Worm (Caenorhabditis elegans) whole organism, midembryonic: ENCODE results near the gene fbxb-107.

Experiments
- T22C8.4 ChIP-seq: fragments of 200-800 bp; sonication (Bioruptor generic); IDR thresholded peaks from 2 replicates; pipeline ENCODE4 v1.3.6; 2022; ENCODE audit warnings: missing genetic modification characterization, missing compliant biosample characterization
- cog-1 ChIP-seq: sonication (generic microtip); optimal IDR thresholded peaks from 2 replicates; lab custom pipeline; 2016; ENCODE audit warnings: missing genetic modification characterization, missing compliant biosample characterization
- flt-1 ChIP-seq: fragments of 200-800 bp; sonication (Bioruptor generic); IDR thresholded peaks from 2 replicates; pipeline ENCODE4 v1.3.6; 2022; ENCODE audit warnings: missing genetic modification characterization, missing compliant biosample characterization
- klf-2 ChIP-seq: fragments of 200-800 bp; sonication (Bioruptor generic); conservative IDR thresholded peaks from 2 replicates; pipeline ENCODE4 v1.3.6; 2022; ENCODE audit warnings: missing genetic modification reagents, missing genetic modification characterization, missing compliant biosample characterization
- med-1 ChIP-seq: sonication (generic microtip); optimal IDR thresholded peaks from 2 replicates; lab custom pipeline; 2017; ENCODE audit warnings: missing genetic modification characterization, mild to moderate bottlenecking, missing compliant biosample characterization, antibody characterized with exemption, missing genetic modification reagents; ENCODE audit not compliant: insufficient read depth
- tab-1 ChIP-seq: fragments of 200-800 bp; sonication (Bioruptor generic); IDR thresholded peaks from 2 replicates; pipeline ENCODE4 v1.3.6; 2022; ENCODE audit warnings: missing genetic modification characterization, missing compliant biosample characterization

ce11 chrII:2804949-2805348 is 46.4 kb downstream of the fbxb-107 start:
- TF ChIP-seq flt-1 (no peak), cog-1 (tag; lab: Kevin White, UChicago) (no peak), med-1 (GFP tag; lab: Kevin White, UChicago) (no peak), T22C8.4 (GFP tag; lab: Robert Waterston, UW) (no peak), klf-2 (GFP tag; lab: Robert Waterston, UW) (no peak), tab-1 (GFP tag; lab: Robert Waterston, UW) (no peak)
